Fruit fly (Drosophila melanogaster) whole organism, prepupa: ENCODE results near the gene CG15923.

ENCODE experiments used
- CG8632 ChIP-seq: fragments of 200-800 bp; sonication (Bioruptor generic); optimal IDR thresholded peaks from 3 replicates; lab custom pipeline; 2016; ENCODE audit warnings: missing biosample characterization, missing genetic modification characterization
- Eip78C ChIP-seq: fragments of 200-800 bp; sonication (Bioruptor generic); peaks from one replicate; lab custom pipeline; 2016; ENCODE audit warnings: missing biosample characterization, missing genetic modification characterization
- OdsH ChIP-seq: fragments of 200-800 bp; sonication (Bioruptor generic); optimal IDR thresholded peaks from 3 replicates; lab custom pipeline; 2016; ENCODE audit warnings: missing biosample characterization, missing genetic modification characterization
- lz ChIP-seq: fragments of 200-800 bp; sonication (Bioruptor generic); optimal IDR thresholded peaks from 3 replicates; lab custom pipeline; 2016; ENCODE audit warnings: missing biosample characterization, missing genetic modification characterization
- net ChIP-seq: fragments of 200-800 bp; sonication (Bioruptor generic); optimal IDR thresholded peaks from 3 replicates; lab custom pipeline; 2016; ENCODE audit warnings: missing biosample characterization, missing genetic modification characterization
- salr ChIP-seq, 2 experiments: fragments of 200-800 bp; sonication (Bioruptor generic); optimal IDR thresholded peaks; 3 replicates each; lab custom pipeline; 2016 to 2018; ENCODE audit warnings: missing biosample characterization in 2 of 2, missing genetic modification characterization in 2 of 2, mild to moderate bottlenecking in 1 of 2

- no peak for TF ChIP-seq OdsH (GFP tag; lab: Kevin White, UChicago)
- TF ChIP-seq net = no peak
- no peak for TF ChIP-seq CG8632 (GFP tag; lab: Kevin White, UChicago)
- TF ChIP-seq Eip78C (GFP tag; lab: Kevin White, UChicago) = no peak
- no peak for TF ChIP-seq lz (GFP tag; lab: Kevin White, UChicago)
- no peak for TF ChIP-seq salr (GFP tag; optimal IDR thresholded peaks at IDR 0.05; lab: Kevin White, UChicago)
These were observed 8.5 kb downstream of the CG15923 start for dm6 chr3R:20608199-20608598.
